Worm (Caenorhabditis elegans): ENCODE results near the gene duo-1.
A peak's percentile ranks its signal among the peaks of the same experiment; 100 is the strongest.

The duo-1 gene

ce11 chrV:11531831-11532534 lies 22.4 kb upstream of the duo-1 start:
- no peak for TF ChIP-seq tlp-1 (tag; optimal IDR thresholded peaks at IDR 0.05)
- TF ChIP-seq tbx-2 (tag; optimal IDR thresholded peaks at IDR 0.05): peak; percentile 91
- no peak for TF ChIP-seq egl-13 (tag; optimal IDR thresholded peaks at IDR 0.05)
- TF ChIP-seq sox-4 (tag; optimal IDR thresholded peaks at IDR 0.05): no peak
- peak; percentile 88 for TF ChIP-seq nhr-90 (tag; optimal IDR thresholded peaks at IDR 0.05; ENCODE audit: poor library complexity)
- no peak for TF ChIP-seq unc-86 (tag; optimal IDR thresholded peaks at IDR 0.05)
- no peak for TF ChIP-seq unc-62 (GFP tag; optimal IDR thresholded peaks at IDR 0.05)
- peak; percentile 75 for TF ChIP-seq lin-13 (GFP tag; optimal IDR thresholded peaks at IDR 0.05)
- peak; percentile 38 for TF ChIP-seq pag-3 (tag; optimal IDR thresholded peaks at IDR 0.05; ENCODE audit: borderline replicate concordance, insufficient read depth)
- no peak for TF ChIP-seq lin-15B (tag; optimal IDR thresholded peaks at IDR 0.05)
- TF ChIP-seq Y116A8C.19 (tag; optimal IDR thresholded peaks at IDR 0.05; ENCODE audit: borderline replicate concordance): no peak
- TF ChIP-seq aha-1 (tag; optimal IDR thresholded peaks at IDR 0.05): no peak
- peak; percentile 89 for TF ChIP-seq unc-130 (tag; optimal IDR thresholded peaks at IDR 0.05)
- TF ChIP-seq hpl-2 (GFP tag; optimal IDR thresholded peaks at IDR 0.05): peak; percentile 20
- TF ChIP-seq rnt-1 (tag; optimal IDR thresholded peaks at IDR 0.05): peak; percentile 79
- TF ChIP-seq fkh-8 (tag; optimal IDR thresholded peaks at IDR 0.05): no peak
- TF ChIP-seq C34B4.2 (tag; optimal IDR thresholded peaks at IDR 0.05): no peak
- TF ChIP-seq zip-4 (GFP tag; optimal IDR thresholded peaks at IDR 0.05): no peak
- TF ChIP-seq elt-3 (tag; optimal IDR thresholded peaks at IDR 0.05): peak in 5 of 6 experiments; percentile 23 to 82 (median 69)
- TF ChIP-seq mdl-1 (tag; optimal IDR thresholded peaks at IDR 0.05): peak; percentile 53 to 96
- TF ChIP-seq ztf-11 (tag; optimal IDR thresholded peaks at IDR 0.05): peak in 1 of 2 experiments; percentile 13
- no peak for TF ChIP-seq zag-1 (tag; optimal IDR thresholded peaks at IDR 0.05)
- TF ChIP-seq ceh-90 (tag; optimal IDR thresholded peaks at IDR 0.05): no peak
- peak; percentile 56 to 57 for TF ChIP-seq efl-1 (optimal IDR thresholded peaks at IDR 0.05)
- peak; percentile 26 to 95 for TF ChIP-seq efl-1 (GFP tag; optimal IDR thresholded peaks at IDR 0.05 in 1 of 2)
- peak; percentile 36 for TF ChIP-seq snpc-4 (tag; optimal IDR thresholded peaks at IDR 0.05)
- peak; percentile 80 to 84 for TF ChIP-seq egl-27 (tag; optimal IDR thresholded peaks at IDR 0.05)
- no peak for TF ChIP-seq sptf-1 (tag; optimal IDR thresholded peaks at IDR 0.05)
- TF ChIP-seq alr-1 (tag; optimal IDR thresholded peaks at IDR 0.05; ENCODE audit: borderline replicate concordance): no peak
- peak; percentile 19 to 55 (median 25) for TF ChIP-seq dpl-1 (GFP tag; optimal IDR thresholded peaks at IDR 0.05)
- TF ChIP-seq mab-9 (GFP tag; IDR thresholded peaks at IDR 0.05): no peak
- TF ChIP-seq mef-2 (tag; optimal IDR thresholded peaks at IDR 0.05): peak; percentile 24
- TF ChIP-seq unc-30 (tag; optimal IDR thresholded peaks at IDR 0.05): no peak
- peak in 1 of 3 experiments; percentile 50 for TF ChIP-seq ceh-82 (tag; optimal IDR thresholded peaks at IDR 0.05)
- TF ChIP-seq snu-23 (GFP tag; optimal IDR thresholded peaks at IDR 0.05): peak; percentile 94
- TF ChIP-seq nhr-237 (tag; optimal IDR thresholded peaks at IDR 0.05): peak; percentile 35
- no peak for TF ChIP-seq nhr-76 (tag; optimal IDR thresholded peaks at IDR 0.05)
- no peak for TF ChIP-seq ceh-8 (GFP tag; optimal IDR thresholded peaks at IDR 0.05)
- peak; percentile 2 for TF ChIP-seq ztf-4 (tag; optimal IDR thresholded peaks at IDR 0.05)
- peak; percentile 30 for TF ChIP-seq nhr-11 (tag; optimal IDR thresholded peaks at IDR 0.05)
- no peak for TF ChIP-seq F16B12.6 (tag; optimal IDR thresholded peaks at IDR 0.05)
- no peak for TF ChIP-seq nhr-28 (tag; optimal IDR thresholded peaks at IDR 0.05)
- peak; percentile 81 for TF ChIP-seq swsn-7 (tag; optimal IDR thresholded peaks at IDR 0.05)
- TF ChIP-seq pqm-1 (tag; optimal IDR thresholded peaks at IDR 0.05): peak; percentile 30
- peak; percentile 66 for TF ChIP-seq xbp-1 (tag; optimal IDR thresholded peaks at IDR 0.05)
- TF ChIP-seq ceh-88 (GFP tag; IDR thresholded peaks at IDR 0.05): 0 out of 2 replicates have a peak, but pooled peaks have one; percentile 23
- no peak for TF ChIP-seq pax-3 (tag; optimal IDR thresholded peaks at IDR 0.05)
- TF ChIP-seq unc-98 (GFP tag; IDR thresholded peaks at IDR 0.05): no peak; the same call in 1 of the 2 replicates
- peak; percentile 2 for TF ChIP-seq C04F5.9 (tag; optimal IDR thresholded peaks at IDR 0.05)
- TF ChIP-seq ets-5 (GFP tag; IDR thresholded peaks at IDR 0.05): no peak
- no peak for TF ChIP-seq ces-1 (GFP tag; optimal IDR thresholded peaks at IDR 0.05)
- TF ChIP-seq lin-35 (GFP tag; optimal IDR thresholded peaks at IDR 0.05): peak; percentile 53 to 78

All from whole organism, L1 larva.